Fruit fly (Drosophila melanogaster): Measurements from ENCODE around the gene CG2116.

The CG2116 gene

dm6 chrX:8176291-8177029 is 46.8 kb downstream of the CG2116 start (continued):
- TF ChIP-seq Sox14 (GFP tag; optimal IDR thresholded peaks at IDR 0.05) (peak; percentile 16), Hr39 (GFP tag; optimal IDR thresholded peaks at IDR 0.05) (no peak), CG8319 (GFP tag; optimal IDR thresholded peaks at IDR 0.05) (no peak), fkh (GFP tag; optimal IDR thresholded peaks at IDR 0.05) (no peak), ss (GFP tag; optimal IDR thresholded peaks at IDR 0.05) (peak; percentile 52 to 58), CG6808 (GFP tag; optimal IDR thresholded peaks at IDR 0.05) (peak; percentile 73), net (GFP tag; optimal IDR thresholded peaks at IDR 0.05) (no peak), fd59A (GFP tag; optimal IDR thresholded peaks at IDR 0.05) (no peak)

- peak; percentile 60 for TF ChIP-seq svp (GFP tag)
- TF ChIP-seq CG3919 (GFP tag; optimal IDR thresholded peaks at IDR 0.05): no peak
- TF ChIP-seq CG6854 (GFP tag; optimal IDR thresholded peaks at IDR 0.05): no peak
Measured at dm6 chrX:8177030-8177349, 47.4 kb downstream of the CG2116 start, which contains the start of gene slpr. slpr (minus strand) TSS chrX:8177185.

dm6 chrX:8177742-8178141 is 48.1 kb downstream of the CG2116 start:
- TF ChIP-seq cyc (GFP tag; optimal IDR thresholded peaks at IDR 0.05) (no peak), CG7368 (GFP tag; optimal IDR thresholded peaks at IDR 0.05) (peak; percentile 65)

dm6 chrX:8178165-8178955 is 48.7 kb downstream of the CG2116 start, which contains the start of gene sdt:
sdt (plus strand) TSS chrX:8178549.
- TF ChIP-seq eg (GFP tag; IDR thresholded peaks at IDR 0.05) (no peak), CG32006 (GFP tag; optimal IDR thresholded peaks at IDR 0.05) (peak; percentile 42), CG6854 (GFP tag; optimal IDR thresholded peaks at IDR 0.05) (no peak), Eip78C (GFP tag) (peak; percentile 75), dsx (GFP tag; optimal IDR thresholded peaks at IDR 0.05; ENCODE audit: poor library complexity, severe bottlenecking) (peak; percentile 10), ss (GFP tag; optimal IDR thresholded peaks at IDR 0.05) (peak in 1 of 2 experiments; percentile 48), esn (GFP tag; optimal IDR thresholded peaks at IDR 0.05) (no peak), fd85E (GFP tag; optimal IDR thresholded peaks at IDR 0.05) (no peak), svp (GFP tag) (peak; percentile 70), net (GFP tag; optimal IDR thresholded peaks at IDR 0.05) (peak; percentile 11)

- TF ChIP-seq pdm3 (GFP tag; optimal IDR thresholded peaks at IDR 0.05): no peak
- no peak for TF ChIP-seq CG8119 (GFP tag; IDR thresholded peaks at IDR 0.05)
- no peak for TF ChIP-seq CG8319 (GFP tag; optimal IDR thresholded peaks at IDR 0.05)
- TF ChIP-seq fkh (GFP tag; optimal IDR thresholded peaks at IDR 0.05): no peak
- TF ChIP-seq Blimp-1 (GFP tag; optimal IDR thresholded peaks at IDR 0.05): no peak
Measured at dm6 chrX:8178989-8179388, 49.4 kb downstream of the CG2116 start.

- TF ChIP-seq CG6854 (GFP tag; optimal IDR thresholded peaks at IDR 0.05) (no peak), svp (GFP tag) (peak; percentile 41), CG6276 (GFP tag; optimal IDR thresholded peaks at IDR 0.05) (no peak), Eip75B (GFP tag; optimal IDR thresholded peaks at IDR 0.05) (no peak)
Measured at dm6 chrX:8179858-8180257, 50.2 kb downstream of the CG2116 start.

Measured in whole organism, prepupa.